Fruit fly (Drosophila melanogaster) whole organism, embryonic: Measurements from ENCODE around the gene TTLL4B.

Experiments used
- ATbp ChIP-seq: fragments of 200-800 bp; sonication (Bioruptor generic); optimal IDR thresholded peaks from 2 replicates; lab custom pipeline; 2017; ENCODE audit warnings: missing biosample characterization, mild to moderate bottlenecking, missing genetic modification characterization, missing genetic modification reagents
- Atf-2 ChIP-seq: fragments of 200-800 bp; sonication (Bioruptor generic); optimal IDR thresholded peaks from 2 replicates; lab custom pipeline; 2016; ENCODE audit warnings: missing biosample characterization, missing genetic modification characterization
- CG10462 ChIP-seq: fragments of 200-800 bp; sonication (Bioruptor generic); optimal IDR thresholded peaks from 2 replicates; lab custom pipeline; 2016; ENCODE audit warnings: missing biosample characterization, missing genetic modification characterization
- CG10654 ChIP-seq: fragments of 200-800 bp; sonication (Bioruptor generic); optimal IDR thresholded peaks from 2 replicates; lab custom pipeline; 2016; ENCODE audit warnings: missing biosample characterization, missing genetic modification characterization
- CG1233 ChIP-seq: fragments of 200-800 bp; sonication (Bioruptor generic); optimal IDR thresholded peaks from 4 replicates; lab custom pipeline; 2018; ENCODE audit warnings: missing biosample characterization, mild to moderate bottlenecking, missing genetic modification characterization
- CG12942 ChIP-seq: fragments of 200-800 bp; sonication (Bioruptor generic); optimal IDR thresholded peaks from 3 replicates; lab custom pipeline; 2016; ENCODE audit warnings: missing biosample characterization, missing genetic modification characterization
- CG13775 ChIP-seq: fragments of 200-800 bp; sonication (Bioruptor generic); optimal IDR thresholded peaks from 3 replicates; lab custom pipeline; 2017; ENCODE audit warnings: missing biosample characterization, mild to moderate bottlenecking, missing genetic modification characterization
- CG16815 ChIP-seq: fragments of 200-800 bp; sonication (Bioruptor generic); optimal IDR thresholded peaks from 3 replicates; lab custom pipeline; 2017; ENCODE audit warnings: missing biosample characterization, mild to moderate bottlenecking, missing genetic modification characterization
- CG17186 ChIP-seq: fragments of 200-800 bp; sonication (Bioruptor generic); optimal IDR thresholded peaks from 3 replicates; lab custom pipeline; 2017; ENCODE audit warnings: missing biosample characterization, missing genetic modification reagents, missing genetic modification characterization
- CG1832 ChIP-seq: fragments of 200-800 bp; sonication (Bioruptor generic); optimal IDR thresholded peaks from 2 replicates; lab custom pipeline; 2017; ENCODE audit warnings: missing biosample characterization, mild to moderate bottlenecking, missing genetic modification characterization, inconsistent platforms
- CG2199 ChIP-seq: fragments of 200-800 bp; sonication (Bioruptor generic); IDR thresholded peaks from 3 replicates; pipeline ENCODE4 v1.3.6; 2022; ENCODE audit warnings: missing biosample characterization, missing genetic modification characterization
- CG31441 ChIP-seq: fragments of 200-800 bp; sonication (Bioruptor generic); IDR thresholded peaks from 2 replicates; pipeline ENCODE4 v1.3.6; 2022; ENCODE audit warnings: missing biosample characterization, missing genetic modification characterization
- CG32767 ChIP-seq: fragments of 200-800 bp; sonication (Bioruptor generic); IDR thresholded peaks from 2 replicates; pipeline ENCODE4 v1.3.6; 2022; ENCODE audit warnings: missing biosample characterization, missing genetic modification characterization
- CG4404 ChIP-seq: fragments of 200-800 bp; sonication (Bioruptor generic); IDR thresholded peaks from 2 replicates; pipeline ENCODE4 v1.3.6; 2022; ENCODE audit warnings: missing biosample characterization, missing genetic modification characterization
- CG6254 ChIP-seq: fragments of 200-800 bp; sonication (Bioruptor generic); optimal IDR thresholded peaks from 3 replicates; lab custom pipeline; 2017; ENCODE audit warnings: mild to moderate bottlenecking, missing biosample characterization, missing genetic modification reagents, missing genetic modification characterization
- CG6765 ChIP-seq: fragments of 200-800 bp; sonication (Bioruptor generic); optimal IDR thresholded peaks from 3 replicates; lab custom pipeline; 2017; ENCODE audit warnings: missing biosample characterization, mild to moderate bottlenecking, missing genetic modification characterization
- CG6813 ChIP-seq: fragments of 200-800 bp; sonication (Bioruptor generic); optimal IDR thresholded peaks from 2 replicates; lab custom pipeline; 2017; ENCODE audit warnings: missing biosample characterization, missing genetic modification characterization, mild to moderate bottlenecking, moderate library complexity, missing genetic modification reagents
- CG6854 ChIP-seq: fragments of 200-800 bp; sonication (Bioruptor generic); optimal IDR thresholded peaks from 3 replicates; lab custom pipeline; 2017; ENCODE audit warnings: missing biosample characterization, mild to moderate bottlenecking, missing genetic modification characterization
- CG7556 ChIP-seq: fragments of 200-800 bp; sonication (Bioruptor generic); optimal IDR thresholded peaks from 2 replicates; lab custom pipeline; 2017; ENCODE audit warnings: missing biosample characterization, mild to moderate bottlenecking, missing genetic modification characterization
- CG7963 ChIP-seq: fragments of 200-800 bp; sonication (Bioruptor generic); IDR thresholded peaks from 3 replicates; pipeline ENCODE4 v1.3.6; 2022; ENCODE audit warnings: missing biosample characterization, missing genetic modification characterization; ENCODE audit not compliant: partially characterized antibody
- CG7987 ChIP-seq: fragments of 200-800 bp; sonication (Bioruptor generic); optimal IDR thresholded peaks from 2 replicates; lab custom pipeline; 2018; ENCODE audit warnings: missing biosample characterization, mild to moderate bottlenecking, missing genetic modification characterization, moderate library complexity
- CG8290 ChIP-seq, 3 experiments: fragments of 200-800 bp; sonication (Bioruptor generic); optimal IDR thresholded peaks; 2 replicates each; lab custom pipeline; 2016 to 2019; ENCODE audit warnings: missing biosample characterization in 3 of 3, missing genetic modification characterization in 3 of 3, mild to moderate bottlenecking in 2 of 3, moderate library complexity in 1 of 3
- CG8765 ChIP-seq: fragments of 200-800 bp; sonication (Bioruptor generic); IDR thresholded peaks from 2 replicates; pipeline ENCODE4 v1.3.6; 2022; ENCODE audit warnings: missing biosample characterization, missing genetic modification characterization
- CG9932 ChIP-seq: fragments of 200-800 bp; sonication (Bioruptor generic); IDR thresholded peaks from 2 replicates; pipeline ENCODE4 v1.3.6; 2022; ENCODE audit warnings: missing biosample characterization, missing genetic modification characterization
- Camta ChIP-seq: fragments of 200-800 bp; sonication (Bioruptor generic); optimal IDR thresholded peaks from 2 replicates; lab custom pipeline; 2016; ENCODE audit warnings: missing biosample characterization, missing genetic modification characterization
- D19A ChIP-seq: fragments of 200-800 bp; optimal IDR thresholded peaks from 3 replicates; lab custom pipeline; 2019; ENCODE audit warnings: missing biosample characterization, mild to moderate bottlenecking, missing genetic modification characterization, moderate library complexity
- Fer1 ChIP-seq: fragments of 200-800 bp; sonication (Bioruptor generic); optimal IDR thresholded peaks from 2 replicates; lab custom pipeline; 2017; ENCODE audit warnings: missing biosample characterization, mild to moderate bottlenecking, missing genetic modification characterization
- HLH3B ChIP-seq: fragments of 200-800 bp; sonication (Bioruptor generic); IDR thresholded peaks from 2 replicates; pipeline ENCODE4 v1.3.6; 2022; ENCODE audit warnings: missing biosample characterization, missing genetic modification characterization
- HLH54F ChIP-seq: fragments of 200-800 bp; sonication (Bioruptor generic); optimal IDR thresholded peaks from 3 replicates; lab custom pipeline; 2016; ENCODE audit warnings: missing biosample characterization, missing genetic modification characterization
- Hey ChIP-seq: fragments of 200-800 bp; sonication (Bioruptor generic); optimal IDR thresholded peaks from 3 replicates; lab custom pipeline; 2018; ENCODE audit warnings: missing biosample characterization, mild to moderate bottlenecking, missing genetic modification characterization
- HmgZ ChIP-seq: fragments of 200-800 bp; sonication (Bioruptor generic); optimal IDR thresholded peaks from 2 replicates; lab custom pipeline; 2018; ENCODE audit warnings: missing biosample characterization, mild to moderate bottlenecking, missing genetic modification characterization
- Hr39 ChIP-seq: fragments of >200 bp; optimal IDR thresholded peaks from 2 replicates; lab custom pipeline; 2017
- Max ChIP-seq: fragments of 200-800 bp; sonication (Bioruptor generic); optimal IDR thresholded peaks from 2 replicates; lab custom pipeline; 2016; ENCODE audit warnings: missing biosample characterization, mild to moderate bottlenecking, missing genetic modification characterization
- Mrtf ChIP-seq: fragments of 200-800 bp; sonication (Bioruptor generic); IDR thresholded peaks from 3 replicates; pipeline ENCODE4 v1.3.6; 2022; ENCODE audit warnings: missing biosample characterization, missing genetic modification characterization
- NFAT ChIP-seq: fragments of 200-800 bp; sonication (Bioruptor generic); IDR thresholded peaks from 2 replicates; pipeline ENCODE4 v1.3.6; 2022; ENCODE audit warnings: missing biosample characterization, missing genetic modification characterization
- Spps ChIP-seq: fragments of 200-800 bp; sonication (Bioruptor generic); optimal IDR thresholded peaks from 2 replicates; lab custom pipeline; 2018; ENCODE audit warnings: missing biosample characterization, mild to moderate bottlenecking, missing genetic modification characterization
- Vsx1 ChIP-seq: fragments of 200-800 bp; sonication (Bioruptor generic); optimal IDR thresholded peaks from 2 replicates; lab custom pipeline; 2017; ENCODE audit warnings: missing biosample characterization, mild to moderate bottlenecking, missing genetic modification characterization, missing genetic modification reagents
- ara ChIP-seq: fragments of 200-800 bp; sonication (Bioruptor generic); IDR thresholded peaks from 2 replicates; pipeline ENCODE4 v1.3.6; 2022; ENCODE audit warnings: missing biosample characterization, missing genetic modification characterization
- cato ChIP-seq: fragments of 200-800 bp; sonication (Bioruptor generic); optimal IDR thresholded peaks from 2 replicates; lab custom pipeline; 2016; ENCODE audit warnings: missing biosample characterization, missing genetic modification characterization, borderline replicate concordance
- da ChIP-seq: fragments of 200-800 bp; sonication (Bioruptor generic); optimal IDR thresholded peaks from 2 replicates; lab custom pipeline; 2016; ENCODE audit warnings: missing biosample characterization, missing genetic modification characterization
- jing ChIP-seq: fragments of 200-800 bp; sonication (Bioruptor generic); optimal IDR thresholded peaks from 2 replicates; lab custom pipeline; 2018; ENCODE audit warnings: missing biosample characterization, mild to moderate bottlenecking, missing genetic modification characterization
- nerfin-1 ChIP-seq: fragments of 200-800 bp; sonication (Bioruptor generic); optimal IDR thresholded peaks from 3 replicates; lab custom pipeline; 2019; ENCODE audit warnings: missing biosample characterization, mild to moderate bottlenecking, missing genetic modification characterization, moderate library complexity
- pita ChIP-seq: fragments of 200-800 bp; sonication (Bioruptor generic); optimal IDR thresholded peaks from 2 replicates; lab custom pipeline; 2017; ENCODE audit warnings: missing biosample characterization, mild to moderate bottlenecking, missing genetic modification characterization
- ro ChIP-seq: fragments of 200-800 bp; sonication (Bioruptor generic); IDR thresholded peaks from 2 replicates; pipeline ENCODE4 v1.3.6; 2022; ENCODE audit warnings: missing biosample characterization, missing genetic modification characterization
- scrt ChIP-seq: fragments of 200-800 bp; sonication (Bioruptor generic); optimal IDR thresholded peaks from 2 replicates; lab custom pipeline; 2018; ENCODE audit warnings: missing biosample characterization, mild to moderate bottlenecking, missing genetic modification characterization, moderate library complexity
- sqz ChIP-seq: fragments of 200-800 bp; sonication (Bioruptor generic); optimal IDR thresholded peaks from 3 replicates; lab custom pipeline; 2018; ENCODE audit warnings: missing biosample characterization, mild to moderate bottlenecking, missing genetic modification characterization
- sr ChIP-seq: fragments of 200-800 bp; sonication (Bioruptor generic); IDR thresholded peaks from 3 replicates; pipeline ENCODE4 v1.3.6; 2022; ENCODE audit warnings: missing biosample characterization, missing genetic modification characterization
- stwl ChIP-seq: fragments of 200-800 bp; sonication (Bioruptor generic); optimal IDR thresholded peaks from 3 replicates; lab custom pipeline; 2018; ENCODE audit warnings: missing biosample characterization, mild to moderate bottlenecking, missing genetic modification characterization, moderate library complexity
- toy ChIP-seq: fragments of 200-800 bp; sonication (Bioruptor generic); IDR thresholded peaks from 2 replicates; pipeline ENCODE4 v1.3.6; 2022; ENCODE audit warnings: missing biosample characterization, missing genetic modification characterization
- tup ChIP-seq: fragments of 200-800 bp; sonication (Bioruptor generic); optimal IDR thresholded peaks from 2 replicates; lab custom pipeline; 2016; ENCODE audit warnings: missing biosample characterization, mild to moderate bottlenecking, missing genetic modification characterization, moderate library complexity
- tx ChIP-seq: fragments of 200-800 bp; sonication (Bioruptor generic); optimal IDR thresholded peaks from 2 replicates; lab custom pipeline; 2016; ENCODE audit warnings: missing biosample characterization, missing genetic modification characterization
- usp ChIP-seq: fragments of >200 bp; optimal IDR thresholded peaks from 2 replicates; lab custom pipeline; 2017; ENCODE audit warnings: missing biosample characterization, missing genetic modification characterization

TTLL4B gene

dm6 chr2L:3882172-3882571, 19.7 kb downstream of the TTLL4B start:
- no peak for TF ChIP-seq CG1832
- TF ChIP-seq pita (GFP tag; lab: Kevin White, UChicago): no peak
- no peak for TF ChIP-seq CG9932
- no peak for TF ChIP-seq CG7963 (GFP tag; lab: Robert Waterston, UW)
- TF ChIP-seq Fer1 (GFP tag; lab: Kevin White, UChicago): peak; percentile 39
- TF ChIP-seq CG6765: no peak
- no peak for TF ChIP-seq CG4404 (GFP tag; lab: Robert Waterston, UW)
- no peak for TF ChIP-seq scrt (GFP tag; lab: Kevin White, UChicago)
- TF ChIP-seq Hr39 (lab: Kevin White, UChicago): no peak
- TF ChIP-seq ara (GFP tag; lab: Robert Waterston, UW): no peak; the same call in 1 of the 2 replicates
- no peak for TF ChIP-seq Mrtf
- TF ChIP-seq Vsx1 (GFP tag; lab: Kevin White, UChicago): no peak
- TF ChIP-seq CG12942 (GFP tag; lab: Kevin White, UChicago): peak; percentile 16
- peak; percentile 34; the same call in 1 of the 2 replicates for TF ChIP-seq CG31441
- no peak for TF ChIP-seq CG2199 (GFP tag; lab: Robert Waterston, UW)
- no peak for TF ChIP-seq stwl (tag; lab: Kevin White, UChicago)
- no peak for TF ChIP-seq CG6254 (GFP tag; lab: Kevin White, UChicago)
- peak; percentile 17 for TF ChIP-seq ATbp (GFP tag; lab: Kevin White, UChicago)
- TF ChIP-seq sqz (GFP tag; lab: Kevin White, UChicago): no peak
- no peak for TF ChIP-seq CG32767 (GFP tag; lab: Robert Waterston, UW)
- no peak for TF ChIP-seq CG10462 (GFP tag; lab: Kevin White, UChicago)
- TF ChIP-seq cato (GFP tag; lab: Kevin White, UChicago): no peak
- TF ChIP-seq CG6854 (GFP tag; lab: Kevin White, UChicago): no peak
- TF ChIP-seq Camta: no peak
- no peak for TF ChIP-seq Spps (tag; lab: Kevin White, UChicago)
- TF ChIP-seq Max (GFP tag; lab: Kevin White, UChicago): no peak
- TF ChIP-seq toy (GFP tag; lab: Robert Waterston, UW): no peak
- TF ChIP-seq HLH54F: no peak
- TF ChIP-seq CG16815 (GFP tag; lab: Kevin White, UChicago): peak; percentile 33
- no peak for TF ChIP-seq CG6813 (GFP tag; lab: Kevin White, UChicago)
- TF ChIP-seq CG10654 (GFP tag; lab: Kevin White, UChicago): no peak
- no peak for TF ChIP-seq Atf-2
- no peak for TF ChIP-seq CG13775 (GFP tag; lab: Kevin White, UChicago)
- TF ChIP-seq D19A (tag; lab: Kevin White, UChicago): no peak
- no peak for TF ChIP-seq CG7987 (GFP tag; lab: Kevin White, UChicago)
- TF ChIP-seq ro (GFP tag; lab: Robert Waterston, UW): no peak
- no peak for TF ChIP-seq tx (GFP tag; lab: Kevin White, UChicago)
- TF ChIP-seq CG17186 (GFP tag; lab: Kevin White, UChicago): no peak
- no peak for TF ChIP-seq Hey (tag; lab: Kevin White, UChicago)
- TF ChIP-seq sr: no peak
- TF ChIP-seq jing: no peak
- TF ChIP-seq CG8765: no peak
- TF ChIP-seq tup (GFP tag; lab: Kevin White, UChicago): no peak
- no peak for TF ChIP-seq HLH3B (GFP tag; lab: Robert Waterston, UW)
- no peak for TF ChIP-seq CG8290 (GFP tag; optimal IDR thresholded peaks at IDR 0.05; lab: Kevin White, UChicago)
- no peak for TF ChIP-seq CG8290 (tag; optimal IDR thresholded peaks at IDR 0.05; lab: Kevin White, UChicago)
- no peak for TF ChIP-seq CG1233
- TF ChIP-seq nerfin-1: no peak
- TF ChIP-seq usp (GFP tag; lab: Kevin White, UChicago): no peak
- TF ChIP-seq CG7556 (GFP tag; lab: Kevin White, UChicago): peak; percentile 21
- no peak for TF ChIP-seq HmgZ (tag; lab: Kevin White, UChicago)
- no peak for TF ChIP-seq da (GFP tag; lab: Kevin White, UChicago)
- no peak for TF ChIP-seq NFAT (GFP tag; lab: Robert Waterston, UW)
